Fruit fly (Drosophila melanogaster): ENCODE results near the gene Gbeta5.

Gbeta5 gene

dm6 chrX:8131693-8132313 is 20.3 kb downstream of the Gbeta5 start, which contains the start of gene CG10958 (continued):
- no peak for TF ChIP-seq Taf1 (GFP tag; IDR thresholded peaks at IDR 0.05)
- TF ChIP-seq MTF-1 (GFP tag; optimal IDR thresholded peaks at IDR 0.05; ENCODE audit: borderline replicate concordance), result no peak
- no peak; the same call in 1 of the 2 replicates for TF ChIP-seq CG14014 (GFP tag; IDR thresholded peaks at IDR 0.05)
- peak; percentile 8 for TF ChIP-seq Sin3A (optimal IDR thresholded peaks at IDR 0.05)
- TF ChIP-seq CG11696 (GFP tag; IDR thresholded peaks at IDR 0.05), result no peak
- TF ChIP-seq MESR4 (GFP tag; optimal IDR thresholded peaks at IDR 0.05), result peak; percentile 68
- peak; percentile 79 for TF ChIP-seq Med (GFP tag)
- peak; percentile 71 for TF ChIP-seq lab (GFP tag; optimal IDR thresholded peaks at IDR 0.05)
- TF ChIP-seq CG31224 (GFP tag; IDR thresholded peaks at IDR 0.05), result no peak
- no peak for TF ChIP-seq gfzf (GFP tag; optimal IDR thresholded peaks at IDR 0.05)
- peak; percentile 1 for TF ChIP-seq D19A (tag; optimal IDR thresholded peaks at IDR 0.05)
- TF ChIP-seq CG2712 (tag; optimal IDR thresholded peaks at IDR 0.05), result peak; percentile 68
- TF ChIP-seq CG15601 (tag; optimal IDR thresholded peaks at IDR 0.05), result peak; percentile 18
- TF ChIP-seq Eip74EF (GFP tag; optimal IDR thresholded peaks at IDR 0.05), result peak in 1 of 2 experiments; percentile 27
- TF ChIP-seq tup (GFP tag; optimal IDR thresholded peaks at IDR 0.05), result peak; percentile 20
- peak; percentile 34 for TF ChIP-seq HLH54F (GFP tag; optimal IDR thresholded peaks at IDR 0.05)
- TF ChIP-seq pros (GFP tag; optimal IDR thresholded peaks at IDR 0.05), result no peak
- TF ChIP-seq CG9727 (GFP tag; optimal IDR thresholded peaks at IDR 0.05), result peak; percentile 57
- peak; percentile 56 for TF ChIP-seq HHEX (GFP tag; optimal IDR thresholded peaks at IDR 0.05)
- peak; percentile 32; the same call in 1 of the 2 replicates for TF ChIP-seq hbn (GFP tag; IDR thresholded peaks at IDR 0.05; ENCODE audit: partially characterized antibody)
- peak; percentile 58; the same call in 1 of the 2 replicates for TF ChIP-seq Atf6 (GFP tag; IDR thresholded peaks at IDR 0.05)
- TF ChIP-seq Ptx1 (GFP tag; IDR thresholded peaks at IDR 0.05), result peak; percentile 73
- TF ChIP-seq E2f2 (GFP tag; IDR thresholded peaks at IDR 0.05), result peak; percentile 55
- peak; percentile 31; the same call in 1 of the 2 replicates for TF ChIP-seq Scr (GFP tag; IDR thresholded peaks at IDR 0.05; ENCODE audit: partially characterized antibody)
- TF ChIP-seq insv (GFP tag; optimal IDR thresholded peaks at IDR 0.05), result peak in 1 of 2 experiments; percentile 42
- TF ChIP-seq CG10431 (GFP tag; optimal IDR thresholded peaks at IDR 0.05), result peak; percentile 13
- peak; percentile 20 for TF ChIP-seq CG3407 (GFP tag; optimal IDR thresholded peaks at IDR 0.05)
- TF ChIP-seq nmo (GFP tag; optimal IDR thresholded peaks at IDR 0.05), result peak; percentile 49
- TF ChIP-seq CG1233 (GFP tag; optimal IDR thresholded peaks at IDR 0.05), result peak; percentile 57
- TF ChIP-seq ara (GFP tag; IDR thresholded peaks at IDR 0.05), result peak; percentile 51
- peak; percentile 69 for TF ChIP-seq CG9932 (GFP tag; IDR thresholded peaks at IDR 0.05)
- 0 out of 2 replicates have a peak, but pooled peaks have one; percentile 7 for TF ChIP-seq H2.0 (GFP tag; IDR thresholded peaks at IDR 0.05)
- peak; percentile 33 for TF ChIP-seq CG3281 (GFP tag; optimal IDR thresholded peaks at IDR 0.05)
- TF ChIP-seq CG16815 (GFP tag; optimal IDR thresholded peaks at IDR 0.05), result peak; percentile 13
- peak; percentile 64; the same call in 1 of the 2 replicates for TF ChIP-seq CG6689 (GFP tag; IDR thresholded peaks at IDR 0.05)
- no peak for TF ChIP-seq zf30C (GFP tag; optimal IDR thresholded peaks at IDR 0.05)
- TF ChIP-seq Hr51 (GFP tag; optimal IDR thresholded peaks at IDR 0.05), result peak in 1 of 2 experiments; percentile 60
- TF ChIP-seq Ada2b (GFP tag; IDR thresholded peaks at IDR 0.05), result peak; percentile 47
- TF ChIP-seq sens-2 (GFP tag; IDR thresholded peaks at IDR 0.05), result no peak
- 0 out of 2 replicates have a peak, but pooled peaks have one; percentile 30 for TF ChIP-seq Rx (GFP tag; IDR thresholded peaks at IDR 0.05)
- peak; percentile 33 for TF ChIP-seq CG34376 (GFP tag; optimal IDR thresholded peaks at IDR 0.05)
- 0 out of 2 replicates have a peak, but pooled peaks have one; percentile 16 for TF ChIP-seq CG8765 (GFP tag; IDR thresholded peaks at IDR 0.05)
- peak; percentile 54 for TF ChIP-seq CG10654 (GFP tag; optimal IDR thresholded peaks at IDR 0.05)
- peak; percentile 45; the same call in 1 of the 2 replicates for TF ChIP-seq Drgx (GFP tag; IDR thresholded peaks at IDR 0.05)
- no peak for TF ChIP-seq ranshi (GFP tag; IDR thresholded peaks at IDR 0.05)
- peak; percentile 37 for TF ChIP-seq nom (GFP tag; optimal IDR thresholded peaks at IDR 0.05)
- peak; percentile 37; the same call in 1 of the 2 replicates for TF ChIP-seq Adf1 (GFP tag; IDR thresholded peaks at IDR 0.05)
- TF ChIP-seq CG13123 (GFP tag; optimal IDR thresholded peaks at IDR 0.05), result peak; percentile 21
- peak; percentile 41 for TF ChIP-seq CG10209 (GFP tag; optimal IDR thresholded peaks at IDR 0.05)

All from whole organism, embryonic.